Fruit fly (Drosophila melanogaster) whole organism, embryonic: ENCODE measurements around the gene Nup93-1.

ENCODE experiments used
- Atf3 ChIP-seq: fragments of 200-800 bp; sonication (Bioruptor generic); optimal IDR thresholded peaks from 3 replicates; lab custom pipeline; 2016; ENCODE audit warnings: missing biosample characterization, missing genetic modification characterization
- Atf6 ChIP-seq: fragments of 200-800 bp; sonication (Bioruptor generic); IDR thresholded peaks from 2 replicates; pipeline ENCODE4 v1.3.6; 2022; ENCODE audit warnings: missing biosample characterization, missing genetic modification characterization
- CG12155 ChIP-seq: fragments of 200-800 bp; sonication (Bioruptor generic); optimal IDR thresholded peaks from 3 replicates; lab custom pipeline; 2016; ENCODE audit warnings: missing biosample characterization, missing genetic modification characterization
- CG13287 ChIP-seq: fragments of 200-800 bp; sonication (Bioruptor generic); IDR thresholded peaks from 2 replicates; pipeline ENCODE4 v1.3.6; 2022; ENCODE audit warnings: missing biosample characterization, missing genetic modification characterization; ENCODE audit not compliant: partially characterized antibody
- CG13296 ChIP-seq: fragments of 200-800 bp; sonication (Bioruptor generic); optimal IDR thresholded peaks from 3 replicates; lab custom pipeline; 2018; ENCODE audit warnings: missing biosample characterization, mild to moderate bottlenecking, missing genetic modification characterization
- CG13775 ChIP-seq: fragments of 200-800 bp; sonication (Bioruptor generic); optimal IDR thresholded peaks from 3 replicates; lab custom pipeline; 2017; ENCODE audit warnings: missing biosample characterization, mild to moderate bottlenecking, missing genetic modification characterization
- CG17186 ChIP-seq: fragments of 200-800 bp; sonication (Bioruptor generic); optimal IDR thresholded peaks from 3 replicates; lab custom pipeline; 2017; ENCODE audit warnings: missing biosample characterization, missing genetic modification reagents, missing genetic modification characterization
- CG17361 ChIP-seq: fragments of 200-800 bp; sonication (Bioruptor generic); IDR thresholded peaks from 3 replicates; pipeline ENCODE4 v1.3.6; 2022; ENCODE audit warnings: missing biosample characterization, missing genetic modification characterization
- CG18262 ChIP-seq: fragments of 200-800 bp; optimal IDR thresholded peaks from 3 replicates; lab custom pipeline; 2019; ENCODE audit warnings: missing biosample characterization, mild to moderate bottlenecking, missing genetic modification characterization, moderate library complexity
- CG18599 ChIP-seq: fragments of 200-800 bp; sonication (Bioruptor generic); optimal IDR thresholded peaks from 3 replicates; lab custom pipeline; 2017; ENCODE audit warnings: missing biosample characterization, missing genetic modification characterization, mild to moderate bottlenecking, moderate library complexity, missing genetic modification reagents
- CG34376 ChIP-seq: fragments of 200-800 bp; sonication (Bioruptor generic); optimal IDR thresholded peaks from 2 replicates; lab custom pipeline; 2018; ENCODE audit warnings: missing biosample characterization, mild to moderate bottlenecking, missing genetic modification characterization
- CG3726 ChIP-seq: fragments of 200-800 bp; sonication (Bioruptor generic); IDR thresholded peaks from 3 replicates; pipeline ENCODE4, ENCODE4 v1.3.6; 2022; ENCODE audit warnings: missing biosample characterization, missing genetic modification characterization
- CG7357 ChIP-seq: fragments of 200-800 bp; sonication (Bioruptor generic); IDR thresholded peaks from 3 replicates; pipeline ENCODE4 v1.3.6; 2022; ENCODE audit warnings: missing biosample characterization, missing genetic modification characterization
- CG7928 ChIP-seq: fragments of 200-800 bp; sonication (Bioruptor generic); optimal IDR thresholded peaks from 2 replicates; lab custom pipeline; 2017; ENCODE audit warnings: missing biosample characterization, mild to moderate bottlenecking, missing genetic modification characterization
- CG8281 ChIP-seq: fragments of 200-800 bp; sonication (Bioruptor generic); optimal IDR thresholded peaks from 2 replicates; lab custom pipeline; 2018; ENCODE audit warnings: missing biosample characterization, mild to moderate bottlenecking, missing genetic modification characterization, moderate library complexity
- CG9215 ChIP-seq: fragments of 200-800 bp; sonication (Bioruptor generic); IDR thresholded peaks from 2 replicates; pipeline ENCODE4 v1.3.6; 2022; ENCODE audit warnings: missing biosample characterization, missing genetic modification characterization
- CHES-1-like ChIP-seq: fragments of 200-800 bp; sonication (Bioruptor generic); optimal IDR thresholded peaks from 2 replicates; lab custom pipeline; 2016; ENCODE audit warnings: missing biosample characterization, missing genetic modification characterization
- CkIIα-i1 ChIP-seq: fragments of 200-800 bp; sonication (Bioruptor generic); IDR thresholded peaks from 2 replicates; pipeline ENCODE4 v1.3.6; 2022; ENCODE audit warnings: missing biosample characterization, missing genetic modification characterization
- Dip3 ChIP-seq: fragments of 200-800 bp; sonication (Bioruptor generic); optimal IDR thresholded peaks from 3 replicates; lab custom pipeline; 2016; ENCODE audit warnings: missing biosample characterization, missing genetic modification characterization
- Doc2 ChIP-seq: fragments of 200-800 bp; sonication (Bioruptor generic); IDR thresholded peaks from 2 replicates; pipeline ENCODE4 v1.3.6; 2022; ENCODE audit warnings: missing biosample characterization, missing genetic modification characterization
- Hmx ChIP-seq: fragments of 200-800 bp; sonication (Bioruptor generic); optimal IDR thresholded peaks from 2 replicates; lab custom pipeline; 2016; ENCODE audit warnings: missing biosample characterization, missing genetic modification characterization
- Kr ChIP-seq: fragments of 200-800 bp; sonication (Bioruptor generic); optimal IDR thresholded peaks from 2 replicates; lab custom pipeline; 2017; ENCODE audit warnings: missing biosample characterization, mild to moderate bottlenecking, missing genetic modification characterization
- Lpt ChIP-seq: fragments of >200 bp; optimal IDR thresholded peaks from 2 replicates; lab custom pipeline; 2018; ENCODE audit warnings: missing biosample characterization, missing genetic modification characterization
- Neu2 ChIP-seq: fragments of 200-800 bp; sonication (Bioruptor generic); optimal IDR thresholded peaks from 3 replicates; lab custom pipeline; 2016; ENCODE audit warnings: missing biosample characterization, missing genetic modification characterization, borderline replicate concordance
- Nf-YB ChIP-seq: fragments of 200-800 bp; sonication (Bioruptor generic); optimal IDR thresholded peaks from 3 replicates; lab custom pipeline; 2019; ENCODE audit warnings: missing biosample characterization, mild to moderate bottlenecking, missing genetic modification characterization, moderate library complexity
- PHDP ChIP-seq: fragments of 200-800 bp; sonication (Bioruptor generic); optimal IDR thresholded peaks from 3 replicates; lab custom pipeline; 2018; ENCODE audit warnings: missing biosample characterization, mild to moderate bottlenecking, missing genetic modification characterization, moderate library complexity
- Rfx ChIP-seq: fragments of 200-800 bp; sonication (Bioruptor generic); IDR thresholded peaks from 2 replicates; pipeline ENCODE4 v1.3.6; 2022; ENCODE audit warnings: missing biosample characterization, missing genetic modification characterization
- Scr ChIP-seq: fragments of 200-800 bp; sonication (Bioruptor generic); IDR thresholded peaks from 2 replicates; pipeline ENCODE4 v1.3.6; 2022; ENCODE audit warnings: missing biosample characterization, missing genetic modification characterization; ENCODE audit not compliant: partially characterized antibody
- Six4 ChIP-seq: fragments of 200-800 bp; sonication (Bioruptor generic); optimal IDR thresholded peaks from 2 replicates; lab custom pipeline; 2016; ENCODE audit warnings: missing biosample characterization, missing genetic modification characterization
- Spps ChIP-seq: fragments of 200-800 bp; sonication (Bioruptor generic); optimal IDR thresholded peaks from 2 replicates; lab custom pipeline; 2018; ENCODE audit warnings: missing biosample characterization, mild to moderate bottlenecking, missing genetic modification characterization
- Usf ChIP-seq: fragments of 200-800 bp; sonication (Bioruptor generic); optimal IDR thresholded peaks from 2 replicates; lab custom pipeline; 2017; ENCODE audit warnings: missing genotype, missing biosample characterization, missing genetic modification characterization
- YL-1 ChIP-seq: fragments of 200-800 bp; sonication (Bioruptor generic); optimal IDR thresholded peaks from 3 replicates; lab custom pipeline; 2017; ENCODE audit warnings: missing biosample characterization, mild to moderate bottlenecking, missing genetic modification characterization
- ato ChIP-seq: fragments of 200-800 bp; sonication (Bioruptor generic); IDR thresholded peaks from 2 replicates; pipeline ENCODE4 v1.3.6; 2022; ENCODE audit warnings: missing biosample characterization, missing genetic modification characterization; ENCODE audit not compliant: partially characterized antibody
- bowl ChIP-seq: fragments of 200-800 bp; sonication (Bioruptor generic); IDR thresholded peaks from 2 replicates; pipeline ENCODE4 v1.3.6; 2022; ENCODE audit warnings: missing biosample characterization, missing genetic modification characterization
- cato ChIP-seq: fragments of 200-800 bp; sonication (Bioruptor generic); optimal IDR thresholded peaks from 2 replicates; lab custom pipeline; 2016; ENCODE audit warnings: missing biosample characterization, missing genetic modification characterization, borderline replicate concordance
- ci ChIP-seq: fragments of 200-800 bp; sonication (Bioruptor generic); IDR thresholded peaks from 3 replicates; pipeline ENCODE4 v1.3.6; 2022; ENCODE audit warnings: missing biosample characterization, missing genetic modification characterization
- dm ChIP-seq: fragments of 200-800 bp; sonication (Bioruptor generic); optimal IDR thresholded peaks from 3 replicates; lab custom pipeline; 2016; ENCODE audit warnings: missing biosample characterization, missing genetic modification characterization
- dmrt99B ChIP-seq: fragments of 200-800 bp; sonication (Bioruptor generic); optimal IDR thresholded peaks from 2 replicates; lab custom pipeline; 2018; ENCODE audit warnings: missing biosample characterization, mild to moderate bottlenecking, missing genetic modification characterization, moderate library complexity
- fd96Cb ChIP-seq: fragments of 200-800 bp; sonication (Bioruptor generic); optimal IDR thresholded peaks from 2 replicates; lab custom pipeline; 2018; ENCODE audit warnings: missing biosample characterization, mild to moderate bottlenecking, missing genetic modification characterization, moderate library complexity
- gro ChIP-seq: fragments of 200-800 bp; sonication (Bioruptor generic); optimal IDR thresholded peaks from 2 replicates; lab custom pipeline; 2016; ENCODE audit warnings: missing biosample characterization, missing genetic modification characterization
- h ChIP-seq: fragments of >200 bp; optimal IDR thresholded peaks from 2 replicates; lab custom pipeline; 2017
- jigr1 ChIP-seq: fragments of 200-800 bp; sonication (Bioruptor generic); IDR thresholded peaks from 3 replicates; pipeline ENCODE4 v1.3.6; 2022; ENCODE audit warnings: missing biosample characterization, missing genetic modification characterization
- jumu ChIP-seq: fragments of 200-800 bp; sonication (Bioruptor generic); optimal IDR thresholded peaks from 3 replicates; lab custom pipeline; 2016; ENCODE audit warnings: missing biosample characterization, missing genetic modification characterization
- kni ChIP-seq: fragments of 200-800 bp; sonication (Bioruptor generic); optimal IDR thresholded peaks from 3 replicates; lab custom pipeline; 2017; ENCODE audit warnings: mild to moderate bottlenecking, missing biosample characterization, missing genetic modification reagents, missing genetic modification characterization
- lab ChIP-seq: fragments of 200-800 bp; sonication (Bioruptor generic); optimal IDR thresholded peaks from 3 replicates; lab custom pipeline; 2017; ENCODE audit warnings: missing biosample characterization, missing genetic modification characterization, mild to moderate bottlenecking, moderate library complexity, missing genetic modification reagents
- mirr ChIP-seq: fragments of 200-800 bp; sonication (Bioruptor generic); optimal IDR thresholded peaks from 3 replicates; lab custom pipeline; 2018; ENCODE audit warnings: missing biosample characterization, mild to moderate bottlenecking, missing genetic modification characterization
- org-1 ChIP-seq: fragments of 200-800 bp; sonication (Bioruptor generic); optimal IDR thresholded peaks from 2 replicates; lab custom pipeline; 2017; ENCODE audit warnings: missing biosample characterization, missing genetic modification characterization
- slou ChIP-seq: fragments of 200-800 bp; sonication (Bioruptor generic); optimal IDR thresholded peaks from 3 replicates; lab custom pipeline; 2016; ENCODE audit warnings: missing biosample characterization, missing genetic modification characterization
- slp2 ChIP-seq: fragments of 200-800 bp; sonication (Bioruptor generic); optimal IDR thresholded peaks from 2 replicates; lab custom pipeline; 2016; ENCODE audit warnings: missing biosample characterization, missing genetic modification characterization
- tna ChIP-seq: fragments of 200-800 bp; sonication (Bioruptor generic); IDR thresholded peaks from 2 replicates; pipeline ENCODE4 v1.3.6; 2022; ENCODE audit warnings: missing biosample characterization, missing genetic modification characterization; ENCODE audit not compliant: partially characterized antibody

Nup93-1 gene

DNA sequence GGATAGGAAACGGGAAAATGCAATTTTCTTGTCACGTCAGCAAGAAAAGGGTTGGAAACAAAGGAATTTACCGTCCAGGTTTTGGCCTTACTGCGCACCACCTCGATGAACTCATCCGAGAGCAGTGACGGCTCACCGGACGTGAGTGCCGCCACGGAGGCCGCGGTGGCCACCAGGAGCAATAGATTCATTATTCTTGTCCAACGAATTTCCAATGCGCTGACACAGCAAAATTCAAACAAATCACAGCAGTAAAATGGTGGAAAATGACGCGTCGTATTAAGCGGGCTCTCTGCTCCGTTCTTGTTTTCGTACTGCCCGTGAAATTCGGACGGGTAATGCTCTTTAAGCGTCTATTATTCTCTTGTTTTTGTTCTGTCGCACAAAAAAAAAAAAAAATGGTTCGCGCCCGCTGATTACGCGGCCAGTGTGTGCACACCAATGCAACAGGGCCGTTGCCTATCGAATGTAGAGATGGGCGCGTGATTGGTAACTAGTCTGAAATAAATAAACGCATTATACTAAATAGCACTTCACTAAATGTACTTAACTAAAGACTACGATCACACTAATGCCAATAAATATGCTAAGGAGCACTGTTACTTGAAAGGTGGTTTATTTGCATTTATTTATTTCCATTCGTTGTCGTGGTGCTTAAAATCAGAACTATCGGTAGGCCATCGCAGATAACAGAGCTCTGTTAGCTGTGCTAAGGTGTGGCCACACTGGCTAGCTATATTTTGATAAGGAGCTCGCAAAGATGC, 40.7 kb upstream of the Nup93-1 start, which contains the start of the genes CtsB and amrt (continued):
- no peak for TF ChIP-seq cato (GFP tag; lab: Kevin White, UChicago)
- TF ChIP-seq fd96Cb (tag; lab: Kevin White, UChicago): no peak
- TF ChIP-seq CG9215 (GFP tag; lab: Robert Waterston, UW): no peak
- peak; percentile 24 for TF ChIP-seq PHDP (tag; lab: Kevin White, UChicago)
- TF ChIP-seq lab: peak; percentile 53
- TF ChIP-seq CG18599: no peak
- peak; percentile 51 for TF ChIP-seq YL-1 (GFP tag; lab: Kevin White, UChicago)
- TF ChIP-seq Hmx (GFP tag; lab: Kevin White, UChicago): no peak
- no peak for TF ChIP-seq CG3726 (GFP tag; lab: Robert Waterston, UW)
- peak; percentile 40; the same call in 1 of the 2 replicates for TF ChIP-seq ato (GFP tag; lab: Robert Waterston, UW)
- no peak for TF ChIP-seq CG7928
- peak; percentile 32 for TF ChIP-seq CG12155 (GFP tag; lab: Kevin White, UChicago)
- TF ChIP-seq Usf (GFP tag; lab: Kevin White, UChicago): peak; percentile 7
- peak; percentile 51 for TF ChIP-seq CG34376 (GFP tag; lab: Kevin White, UChicago)
- TF ChIP-seq Nf-YB (GFP tag; lab: Kevin White, UChicago): no peak
- peak; percentile 84 for TF ChIP-seq CG13287 (GFP tag; lab: Robert Waterston, UW)
- TF ChIP-seq dmrt99B (tag; lab: Kevin White, UChicago): no peak
- TF ChIP-seq CG17361 (GFP tag; lab: Robert Waterston, UW): peak; percentile 55; the same call in 2 of the 3 replicates
- TF ChIP-seq bowl (GFP tag; lab: Robert Waterston, UW): no peak
- TF ChIP-seq CG7357 (GFP tag; lab: Robert Waterston, UW): no peak
- no peak for TF ChIP-seq Six4 (GFP tag; lab: Kevin White, UChicago)
- peak; percentile 38 for TF ChIP-seq Dip3 (GFP tag; lab: Kevin White, UChicago)
- no peak for TF ChIP-seq h (lab: Kevin White, UChicago)
- TF ChIP-seq org-1 (GFP tag; lab: Kevin White, UChicago): no peak
- peak; percentile 29 for TF ChIP-seq CG18262 (tag; lab: Kevin White, UChicago)
- no peak for TF ChIP-seq Lpt (GFP tag; lab: Kevin White, UChicago)
- no peak for TF ChIP-seq CG13296 (GFP tag; lab: Kevin White, UChicago)
- TF ChIP-seq CkIIα-i1 (GFP tag; lab: Robert Waterston, UW): no peak
- peak; percentile 71; the same call in 1 of the 2 replicates for TF ChIP-seq Rfx (GFP tag; lab: Robert Waterston, UW)
- peak; percentile 95 for TF ChIP-seq CG17186 (GFP tag; lab: Kevin White, UChicago)
- peak; percentile 58 for TF ChIP-seq kni (GFP tag; lab: Kevin White, UChicago)
- peak; percentile 89 for TF ChIP-seq Scr (GFP tag; lab: Robert Waterston, UW)
- TF ChIP-seq Doc2 (GFP tag; lab: Robert Waterston, UW): no peak
- TF ChIP-seq Atf6 (GFP tag; lab: Robert Waterston, UW): no peak
- TF ChIP-seq ci (GFP tag; lab: Robert Waterston, UW): no peak
- no peak for TF ChIP-seq slou (GFP tag; lab: Kevin White, UChicago)
- peak; percentile 16 for TF ChIP-seq slp2 (GFP tag; lab: Kevin White, UChicago)
- peak; percentile 44 for TF ChIP-seq dm (GFP tag; lab: Kevin White, UChicago)
- TF ChIP-seq CG13775 (GFP tag; lab: Kevin White, UChicago): peak; percentile 68
- no peak for TF ChIP-seq CG8281 (tag; lab: Kevin White, UChicago)
- no peak for TF ChIP-seq jigr1 (GFP tag; lab: Robert Waterston, UW)
- peak; percentile 43 for TF ChIP-seq Kr (GFP tag; lab: Kevin White, UChicago)
- no peak for TF ChIP-seq mirr (GFP tag; lab: Kevin White, UChicago)
- TF ChIP-seq Neu2 (GFP tag; lab: Kevin White, UChicago): no peak
- peak; percentile 66 for TF ChIP-seq CHES-1-like (GFP tag; lab: Kevin White, UChicago)
- no peak for TF ChIP-seq Spps (tag; lab: Kevin White, UChicago)
- TF ChIP-seq jumu (GFP tag; lab: Kevin White, UChicago): peak; percentile 54
- no peak; the same call in 1 of the 2 replicates for TF ChIP-seq tna (GFP tag; lab: Robert Waterston, UW)
- peak; percentile 61 for TF ChIP-seq gro (GFP tag; lab: Kevin White, UChicago)
- TF ChIP-seq Atf3 (GFP tag; lab: Kevin White, UChicago): peak; percentile 6
